Worm (Caenorhabditis elegans) whole organism, young adult: Measurements from ENCODE around the gene sipa-1.

Source experiments
- B0336.3 ChIP-seq: fragments of 200-800 bp; sonication (Bioruptor generic); IDR thresholded peaks from 2 replicates; pipeline ENCODE4 v1.3.6; 2022; ENCODE audit warnings: missing genetic modification characterization, missing compliant biosample characterization
- C06A6.2 ChIP-seq: fragments of 200-800 bp; sonication (Bioruptor generic); conservative IDR thresholded peaks from 2 replicates; pipeline ENCODE4 v1.3.6; 2022; ENCODE audit warnings: missing genetic modification characterization, missing compliant biosample characterization
- C17E4.6 ChIP-seq: fragments of 200-800 bp; sonication (Bioruptor generic); IDR thresholded peaks from 2 replicates; pipeline ENCODE4 v1.3.6; 2022; ENCODE audit warnings: missing genetic modification reagents, missing genetic modification characterization, missing compliant biosample characterization
- F10E7.11 ChIP-seq: sonication (generic microtip); optimal IDR thresholded peaks from 2 replicates; lab custom pipeline; 2017; ENCODE audit warnings: mild to moderate bottlenecking, missing genetic modification characterization, moderate library complexity, missing compliant biosample characterization
- F22D6.2 ChIP-seq: sonication (generic microtip); optimal IDR thresholded peaks from 2 replicates; lab custom pipeline; 2016; ENCODE audit warnings: mild to moderate bottlenecking, missing genetic modification characterization, missing compliant biosample characterization
- F33H1.4 ChIP-seq: fragments of 200-800 bp; sonication (Bioruptor generic); IDR thresholded peaks from 2 replicates; pipeline ENCODE4 v1.3.6; 2022; ENCODE audit warnings: missing genetic modification reagents, missing genetic modification characterization, missing compliant biosample characterization
- F49E8.2 ChIP-seq: sonication (generic microtip); optimal IDR thresholded peaks from 3 replicates; lab custom pipeline; 2017; ENCODE audit warnings: missing genetic modification characterization, mild to moderate bottlenecking, missing compliant biosample characterization, antibody characterized with exemption, moderate library complexity; ENCODE audit not compliant: insufficient read depth
- F52B5.7 ChIP-seq: sonication (generic microtip); optimal IDR thresholded peaks from 2 replicates; lab custom pipeline; 2016; ENCODE audit warnings: mild to moderate bottlenecking, missing genetic modification characterization, missing compliant biosample characterization
- F57A8.1 ChIP-seq: fragments of 200-800 bp; sonication (Bioruptor generic); optimal IDR thresholded peaks from 2 replicates; lab custom pipeline; 2018; ENCODE audit warnings: mild to moderate bottlenecking, missing genetic modification characterization, moderate library complexity, missing compliant biosample characterization
- F57C9.4 ChIP-seq: sonication (generic microtip); optimal IDR thresholded peaks from 2 replicates; lab custom pipeline; 2017; ENCODE audit warnings: mild to moderate bottlenecking, missing genetic modification characterization, missing compliant biosample characterization
- K11D2.4 ChIP-seq: fragments of 200-800 bp; sonication (Bioruptor generic); IDR thresholded peaks from 2 replicates; pipeline ENCODE4 v1.3.6; 2022; ENCODE audit warnings: missing genetic modification reagents, missing genetic modification characterization, missing compliant biosample characterization
- T07F8.4 ChIP-seq: sonication (generic microtip); optimal IDR thresholded peaks from 2 replicates; lab custom pipeline; 2016; ENCODE audit warnings: mild to moderate bottlenecking, missing genetic modification characterization, moderate library complexity, missing compliant biosample characterization
- Y56A3A.18 ChIP-seq: fragments of 200-800 bp; sonication (Bioruptor generic); IDR thresholded peaks from 2 replicates; pipeline ENCODE4 v1.3.6; 2022; ENCODE audit warnings: missing genetic modification reagents, missing genetic modification characterization, missing compliant biosample characterization
- ama-1 ChIP-seq, 3 experiments: fragments of 150-350 bp in 1 of 3; sonication (generic microtip) in 2 of 3; optimal IDR thresholded peaks; 2 replicates each; lab custom pipeline; 2014 to 2018; ENCODE audit warnings: missing biosample characterization in 2 of 3, missing genetic modification characterization in 2 of 3, missing genetic modification reagents in 2 of 3
- aptf-2 ChIP-seq: fragments of 200-800 bp; sonication (Bioruptor generic); conservative IDR thresholded peaks from 2 replicates; pipeline ENCODE4 v1.3.6; 2022; ENCODE audit warnings: missing genetic modification reagents, missing genetic modification characterization, missing compliant biosample characterization
- atf-7 ChIP-seq: sonication (generic microtip); optimal IDR thresholded peaks from 2 replicates; lab custom pipeline; 2017; ENCODE audit warnings: mild to moderate bottlenecking, missing genetic modification characterization, missing compliant biosample characterization
- attf-3 ChIP-seq: fragments of 200-800 bp; sonication (Bioruptor generic); conservative IDR thresholded peaks from 2 replicates; pipeline ENCODE4 v1.3.6; 2022; ENCODE audit warnings: missing genetic modification reagents, missing genetic modification characterization, missing compliant biosample characterization
- bed-1 ChIP-seq: fragments of 200-800 bp; sonication (Bioruptor generic); IDR thresholded peaks from 2 replicates; pipeline ENCODE4 v1.3.6; 2022; ENCODE audit warnings: missing genetic modification reagents, missing genetic modification characterization, missing compliant biosample characterization
- bed-2 ChIP-seq: fragments of 200-800 bp; sonication (Bioruptor generic); IDR thresholded peaks from 2 replicates; pipeline ENCODE4 v1.3.6; 2022; ENCODE audit warnings: missing genetic modification reagents, missing genetic modification characterization, missing compliant biosample characterization
- ccch-3 ChIP-seq: fragments of 200-800 bp; sonication (Bioruptor generic); optimal IDR thresholded peaks from 2 replicates; lab custom pipeline; 2018; ENCODE audit warnings: mild to moderate bottlenecking, missing genetic modification characterization, missing compliant biosample characterization
- ceh-100 ChIP-seq: fragments of 200-800 bp; sonication (Bioruptor generic); IDR thresholded peaks from 2 replicates; pipeline ENCODE4 v1.3.6; 2022; ENCODE audit warnings: missing genetic modification reagents, missing genetic modification characterization, missing compliant biosample characterization
- ceh-27 ChIP-seq: fragments of 200-800 bp; sonication (Bioruptor generic); optimal IDR thresholded peaks from 2 replicates; lab custom pipeline; 2018; ENCODE audit warnings: mild to moderate bottlenecking, missing genetic modification characterization, moderate library complexity, missing compliant biosample characterization
- ceh-58 ChIP-seq: fragments of 200-800 bp; sonication (Bioruptor generic); IDR thresholded peaks from 2 replicates; pipeline ENCODE4 v1.3.6; 2022; ENCODE audit warnings: missing genetic modification characterization, missing compliant biosample characterization
- ceh-91 ChIP-seq: fragments of 200-800 bp; sonication (Bioruptor generic); IDR thresholded peaks from 2 replicates; pipeline ENCODE4 v1.3.6; 2022; ENCODE audit warnings: missing genetic modification reagents, missing genetic modification characterization, missing compliant biosample characterization
- die-1 ChIP-seq: sonication (generic microtip); optimal IDR thresholded peaks from 2 replicates; lab custom pipeline; 2016; ENCODE audit warnings: missing genotype, mild to moderate bottlenecking, missing genetic modification characterization, missing compliant biosample characterization
- dpl-1 ChIP-seq: fragments of 150-350 bp; optimal IDR thresholded peaks from 2 replicates; lab custom pipeline; 2014; ENCODE audit warnings: missing biosample characterization, missing genetic modification reagents, missing genetic modification characterization
- egl-44 ChIP-seq: fragments of 200-800 bp; sonication (Bioruptor generic); IDR thresholded peaks from 2 replicates; pipeline ENCODE4 v1.3.6; 2022; ENCODE audit warnings: missing genetic modification reagents, missing genetic modification characterization, missing compliant biosample characterization
- egrh-3 ChIP-seq: fragments of 200-800 bp; sonication (Bioruptor generic); IDR thresholded peaks from 2 replicates; pipeline ENCODE4 v1.3.6; 2022; ENCODE audit warnings: missing genetic modification reagents, missing genetic modification characterization, missing compliant biosample characterization
- hlh-12 ChIP-seq: sonication (generic microtip); optimal IDR thresholded peaks from 2 replicates; lab custom pipeline; 2016; ENCODE audit warnings: missing genetic modification characterization, missing compliant biosample characterization
- hsf-1 ChIP-seq: fragments of 200-800 bp; sonication (Bioruptor generic); IDR thresholded peaks from 2 replicates; pipeline ENCODE4 v1.3.6; 2022; ENCODE audit warnings: missing genetic modification reagents, missing genetic modification characterization, missing compliant biosample characterization
- let-607 ChIP-seq, 2 experiments: fragments of 200-800 bp in 1 of 2; sonication (Bioruptor generic) in 1 of 2; sonication (generic microtip) in 1 of 2; optimal IDR thresholded peaks; 2 replicates each; lab custom pipeline; 2016 to 2018; ENCODE audit warnings: mild to moderate bottlenecking in 2 of 2, missing compliant biosample characterization in 2 of 2, missing genetic modification characterization in 2 of 2, moderate library complexity in 2 of 2, missing genotype in 1 of 2
- lin-26 ChIP-seq: fragments of 200-800 bp; sonication (Bioruptor generic); IDR thresholded peaks from 2 replicates; pipeline ENCODE4 v1.3.6; 2022; ENCODE audit warnings: missing genetic modification reagents, missing genetic modification characterization, missing compliant biosample characterization
- lir-1 ChIP-seq: fragments of 200-800 bp; sonication (Bioruptor generic); conservative IDR thresholded peaks from 2 replicates; pipeline ENCODE4 v1.3.6; 2022; ENCODE audit warnings: missing genetic modification reagents, missing genetic modification characterization, missing compliant biosample characterization
- lsl-1 ChIP-seq: fragments of 200-800 bp; sonication (Bioruptor generic); optimal IDR thresholded peaks from 2 replicates; lab custom pipeline; 2018; ENCODE audit warnings: mild to moderate bottlenecking, missing genetic modification characterization, moderate library complexity, missing compliant biosample characterization
- madf-6 ChIP-seq: fragments of 200-800 bp; sonication (Bioruptor generic); IDR thresholded peaks from 2 replicates; pipeline ENCODE4 v1.3.6; 2022; ENCODE audit warnings: missing genetic modification reagents, missing genetic modification characterization, missing compliant biosample characterization
- madf-8 ChIP-seq: fragments of 200-800 bp; sonication (Bioruptor generic); conservative IDR thresholded peaks from 2 replicates; pipeline ENCODE4 v1.3.6; 2022; ENCODE audit warnings: missing genetic modification reagents, missing genetic modification characterization, missing compliant biosample characterization
- mel-28 ChIP-seq: sonication (generic microtip); optimal IDR thresholded peaks from 2 replicates; lab custom pipeline; 2016; ENCODE audit warnings: borderline replicate concordance, mild to moderate bottlenecking, missing genetic modification characterization, missing compliant biosample characterization
- mxl-1 ChIP-seq: sonication (generic microtip); optimal IDR thresholded peaks from 2 replicates; lab custom pipeline; 2016; ENCODE audit warnings: missing genetic modification characterization, missing compliant biosample characterization
- nfya-2 ChIP-seq: fragments of 200-800 bp; sonication (Bioruptor generic); IDR thresholded peaks from 2 replicates; pipeline ENCODE4 v1.3.6; 2022; ENCODE audit warnings: missing genetic modification reagents, missing genetic modification characterization, missing compliant biosample characterization
- nhr-179 ChIP-seq: sonication (generic microtip); optimal IDR thresholded peaks from 2 replicates; lab custom pipeline; 2016; ENCODE audit warnings: mild to moderate bottlenecking, missing genetic modification characterization, missing compliant biosample characterization
- repo-1 ChIP-seq: sonication (generic microtip); optimal IDR thresholded peaks from 2 replicates; lab custom pipeline; 2017; ENCODE audit warnings: mild to moderate bottlenecking, missing genetic modification characterization, missing compliant biosample characterization
- sdz-38 ChIP-seq: sonication (generic microtip); optimal IDR thresholded peaks from 2 replicates; lab custom pipeline; 2016; ENCODE audit warnings: missing genotype, missing genetic modification characterization, missing compliant biosample characterization
- sea-2 ChIP-seq: fragments of 200-800 bp; sonication (Bioruptor generic); IDR thresholded peaks from 2 replicates; pipeline ENCODE4 v1.3.6; 2022; ENCODE audit warnings: missing genetic modification characterization, missing compliant biosample characterization
- snpc-1.3 ChIP-seq: sonication (generic microtip); optimal IDR thresholded peaks from 2 replicates; lab custom pipeline; 2017; ENCODE audit warnings: missing genetic modification characterization, mild to moderate bottlenecking, missing compliant biosample characterization, antibody characterized with exemption, moderate library complexity, missing genotype, missing genetic modification reagents; ENCODE audit not compliant: insufficient read depth
- somi-1 ChIP-seq: fragments of 200-800 bp; sonication (Bioruptor generic); optimal IDR thresholded peaks from 2 replicates; lab custom pipeline; 2018; ENCODE audit warnings: mild to moderate bottlenecking, missing genetic modification characterization, missing compliant biosample characterization
- tlf-1 ChIP-seq: fragments of 200-800 bp; sonication (Bioruptor generic); optimal IDR thresholded peaks from 2 replicates; lab custom pipeline; 2018; ENCODE audit warnings: mild to moderate bottlenecking, missing genetic modification characterization, missing compliant biosample characterization
- unc-130 ChIP-seq: sonication (generic microtip); optimal IDR thresholded peaks from 2 replicates; lab custom pipeline; 2016; ENCODE audit warnings: missing genetic modification reagents, missing genetic modification characterization, missing compliant biosample characterization
- ztf-6 ChIP-seq: fragments of 200-800 bp; sonication (Bioruptor generic); IDR thresholded peaks from 2 replicates; pipeline ENCODE4 v1.3.6; 2022; ENCODE audit warnings: missing genetic modification reagents, missing genetic modification characterization, missing compliant biosample characterization

Gene sipa-1

DNA sequence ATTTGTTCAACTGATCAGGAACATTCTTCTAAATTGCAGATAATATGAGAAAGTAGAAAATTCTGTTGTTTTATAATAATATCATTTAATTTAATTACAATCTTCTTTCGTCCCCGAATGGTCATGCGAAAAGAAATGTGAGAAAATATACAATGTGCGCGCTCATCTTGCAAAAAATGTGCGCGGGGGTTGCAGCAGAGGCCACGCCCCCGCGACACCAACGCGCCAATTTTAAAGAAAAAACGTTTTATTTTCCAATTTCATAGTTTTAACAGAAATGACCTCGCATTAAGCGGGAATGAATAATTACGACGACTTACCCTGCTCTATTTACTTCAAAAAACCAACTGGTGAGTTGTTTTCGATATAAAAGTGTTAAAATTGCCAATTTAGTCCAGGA is 26.6 kb downstream of the sipa-1 start, which contains the start of gene sas-5 (continued):
- no peak for TF ChIP-seq snpc-1.3 (tag; lab: Kevin White, UChicago)
- 0 out of 2 replicates have a peak, but pooled peaks have one; percentile 22 for TF ChIP-seq C17E4.6
- peak; percentile 77 for TF ChIP-seq dpl-1 (GFP tag; lab: Kevin White, UChicago)
- TF ChIP-seq C06A6.2 (GFP tag; lab: Robert Waterston, UW): 0 out of 2 replicates have a peak, but pooled peaks have one; percentile 51
- TF ChIP-seq egrh-3 (GFP tag; lab: Robert Waterston, UW): peak; percentile 27; the same call in 1 of the 2 replicates
- TF ChIP-seq B0336.3 (GFP tag; lab: Robert Waterston, UW): peak; percentile 82
- TF ChIP-seq K11D2.4 (GFP tag; lab: Robert Waterston, UW): no peak
- peak; percentile 60 for TF ChIP-seq unc-130 (GFP tag; lab: Kevin White, UChicago)
- peak; percentile 43; the same call in 1 of the 2 replicates for TF ChIP-seq hsf-1 (GFP tag; lab: Robert Waterston, UW)
- no peak for TF ChIP-seq sdz-38
- peak; percentile 82 for TF ChIP-seq ceh-100 (GFP tag; lab: Robert Waterston, UW)
- no peak for TF ChIP-seq mel-28 (tag; lab: Kevin White, UChicago)
- TF ChIP-seq ztf-6 (GFP tag; lab: Robert Waterston, UW): no peak
- TF ChIP-seq bed-2 (GFP tag; lab: Robert Waterston, UW): no peak
- peak; percentile 93 for TF ChIP-seq madf-6 (GFP tag; lab: Robert Waterston, UW)
- TF ChIP-seq F22D6.2: no peak
- no peak for TF ChIP-seq sea-2 (GFP tag; lab: Robert Waterston, UW)
- no peak for TF ChIP-seq nfya-2
- 0 out of 2 replicates have a peak, but pooled peaks have one; percentile 15 for TF ChIP-seq attf-3 (GFP tag; lab: Robert Waterston, UW)
- peak; percentile 67 for TF ChIP-seq ceh-91 (GFP tag; lab: Robert Waterston, UW)
- TF ChIP-seq F33H1.4 (GFP tag; lab: Robert Waterston, UW): peak; percentile 64
- TF ChIP-seq die-1: peak; percentile 14
- no peak for TF ChIP-seq ceh-58
- no peak; the same call in 1 of the 2 replicates for TF ChIP-seq lir-1 (GFP tag; lab: Robert Waterston, UW)
- no peak for TF ChIP-seq ama-1 (optimal IDR thresholded peaks at IDR 0.05; lab: Kevin White, UChicago)
- no peak for TF ChIP-seq ama-1 (GFP tag; optimal IDR thresholded peaks at IDR 0.05; lab: Kevin White, UChicago)
- no peak for TF ChIP-seq ccch-3 (GFP tag; lab: Kevin White, UChicago)
- no peak for TF ChIP-seq mxl-1 (tag; lab: Kevin White, UChicago)
- no peak for TF ChIP-seq F10E7.11 (tag; lab: Kevin White, UChicago)
- TF ChIP-seq F52B5.7 (tag; lab: Kevin White, UChicago): no peak
- TF ChIP-seq lin-26: peak; percentile 35; the same call in 1 of the 2 replicates
- peak; percentile 71; the same call in 1 of the 2 replicates for TF ChIP-seq Y56A3A.18 (GFP tag; lab: Robert Waterston, UW)
- peak; percentile 84 for TF ChIP-seq madf-8 (GFP tag; lab: Robert Waterston, UW)
- no peak for TF ChIP-seq F49E8.2
- no peak for TF ChIP-seq somi-1 (GFP tag; lab: Kevin White, UChicago)
- TF ChIP-seq ceh-27 (GFP tag; lab: Kevin White, UChicago): peak; percentile 57
- peak; percentile 70 for TF ChIP-seq tlf-1 (GFP tag; lab: Kevin White, UChicago)
- peak; percentile 18 for TF ChIP-seq T07F8.4 (tag; lab: Kevin White, UChicago)
- TF ChIP-seq F57A8.1 (GFP tag; lab: Kevin White, UChicago): no peak
- no peak for TF ChIP-seq bed-1 (GFP tag; lab: Robert Waterston, UW)
- no peak for TF ChIP-seq repo-1 (tag; lab: Kevin White, UChicago)
- no peak for TF ChIP-seq F57C9.4 (tag; lab: Kevin White, UChicago)
- TF ChIP-seq nhr-179 (tag; lab: Kevin White, UChicago): no peak
- TF ChIP-seq atf-7 (tag; lab: Kevin White, UChicago): peak; percentile 10
- TF ChIP-seq hlh-12: no peak
- TF ChIP-seq let-607 (tag; optimal IDR thresholded peaks at IDR 0.05; lab: Kevin White, UChicago): peak in 1 of 2 experiments; percentile 22
- TF ChIP-seq aptf-2: no peak
- peak; percentile 67 for TF ChIP-seq lsl-1
- TF ChIP-seq egl-44 (GFP tag; lab: Robert Waterston, UW): no peak
